Fruit fly (Drosophila melanogaster): ENCODE data around the gene CG13293.
A peak's percentile ranks its signal among the peaks of the same experiment; 100 is the strongest.

Gene CG13293

DNA sequence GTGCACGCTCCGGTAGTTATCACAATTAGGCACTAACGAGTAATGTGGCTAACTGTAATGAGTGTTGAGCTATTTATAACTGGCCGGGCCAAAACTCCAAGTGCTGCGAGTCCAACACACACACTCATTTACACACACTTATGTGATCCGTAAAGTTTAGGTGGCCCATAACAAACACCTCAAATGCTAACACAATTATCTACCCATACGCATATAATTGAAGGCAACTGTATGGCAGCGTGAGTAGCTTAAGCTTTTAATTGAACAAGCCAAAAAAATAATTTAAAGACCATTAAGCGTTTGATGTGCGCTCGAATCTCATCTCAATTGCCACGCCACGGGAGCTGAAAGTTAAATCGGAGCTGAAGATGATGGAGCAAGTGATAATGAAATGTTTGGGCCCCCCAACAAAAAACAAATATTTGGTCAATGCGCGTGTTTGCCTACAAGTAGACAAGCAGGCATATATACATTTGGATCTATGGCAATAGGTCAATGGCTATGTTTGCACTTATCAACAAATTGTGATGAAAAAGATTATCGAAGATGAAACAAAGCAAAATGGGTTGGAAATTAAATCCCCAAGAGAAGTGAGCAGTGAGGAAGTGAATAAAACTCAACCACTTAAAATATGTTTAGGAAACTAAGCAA, 57.4 kb downstream of the CG13293 start, which contains the start of gene Cpr65Av (continued):
- TF ChIP-seq Ada2b (GFP tag; IDR thresholded peaks at IDR 0.05) (no peak), Hr51 (GFP tag; optimal IDR thresholded peaks at IDR 0.05) (peak in 1 of 2 experiments; percentile 43), B-H1 (GFP tag; IDR thresholded peaks at IDR 0.05) (no peak), tap (tag; optimal IDR thresholded peaks at IDR 0.05) (peak; percentile 42), Rfx (GFP tag; IDR thresholded peaks at IDR 0.05) (no peak), lmd (GFP tag; IDR thresholded peaks at IDR 0.05) (no peak), CG11504 (tag; optimal IDR thresholded peaks at IDR 0.05) (peak; percentile 12), ttk (GFP tag; IDR thresholded peaks at IDR 0.05) (no peak), cato (GFP tag; optimal IDR thresholded peaks at IDR 0.05; ENCODE audit: borderline replicate concordance) (no peak), Max (GFP tag; optimal IDR thresholded peaks at IDR 0.05) (no peak), lola (GFP tag; optimal IDR thresholded peaks at IDR 0.05) (no peak), CG13123 (GFP tag; optimal IDR thresholded peaks at IDR 0.05) (no peak), zen (tag; optimal IDR thresholded peaks at IDR 0.05) (no peak), nom (GFP tag; optimal IDR thresholded peaks at IDR 0.05) (no peak), dmrt11E (tag; optimal IDR thresholded peaks at IDR 0.05) (no peak), BtbVII (GFP tag; optimal IDR thresholded peaks at IDR 0.05) (peak; percentile 5), CG11695 (GFP tag; IDR thresholded peaks at IDR 0.05) (no peak), ind (GFP tag; optimal IDR thresholded peaks at IDR 0.05) (no peak), CG10147 (GFP tag; optimal IDR thresholded peaks at IDR 0.05) (no peak), sug (tag; optimal IDR thresholded peaks at IDR 0.05) (no peak), rib (GFP tag; IDR thresholded peaks at IDR 0.05) (no peak), croc (GFP tag; conservative IDR thresholded peaks at IDR 0.05) (no peak), Hr3 (GFP tag; optimal IDR thresholded peaks at IDR 0.05) (no peak), CG3847 (GFP tag; IDR thresholded peaks at IDR 0.05) (no peak), Kr (GFP tag; optimal IDR thresholded peaks at IDR 0.05) (no peak), CG33213 (GFP tag; optimal IDR thresholded peaks at IDR 0.05) (no peak), stwl (tag; optimal IDR thresholded peaks at IDR 0.05) (no peak), CG13424 (tag; optimal IDR thresholded peaks at IDR 0.05) (peak; percentile 39), CG31441 (GFP tag; IDR thresholded peaks at IDR 0.05) (0 out of 2 replicates have a peak, but pooled peaks have one; percentile 12), lab (GFP tag; optimal IDR thresholded peaks at IDR 0.05) (peak; percentile 25), CG15696 (tag; optimal IDR thresholded peaks at IDR 0.05) (peak; percentile 13), Hr78 (GFP tag; optimal IDR thresholded peaks at IDR 0.05) (peak in 1 of 2 experiments; percentile 33), dmrt99B (tag; optimal IDR thresholded peaks at IDR 0.05) (peak; percentile 59), CG6791 (GFP tag; IDR thresholded peaks at IDR 0.05; ENCODE audit: partially characterized antibody) (no peak), Awh (GFP tag; IDR thresholded peaks at IDR 0.05) (peak; percentile 55), prd (optimal IDR thresholded peaks at IDR 0.05) (no peak), prd (GFP tag; IDR thresholded peaks at IDR 0.05) (no peak), gce (GFP tag; IDR thresholded peaks at IDR 0.05) (0 out of 3 replicates have a peak, but pooled peaks have one; percentile 28), CG4707 (GFP tag; optimal IDR thresholded peaks at IDR 0.05) (peak; percentile 28), CG17385 (GFP tag; optimal IDR thresholded peaks at IDR 0.05) (peak; percentile 2), CG8290 (GFP tag; optimal IDR thresholded peaks at IDR 0.05) (no peak), CG8290 (tag; optimal IDR thresholded peaks at IDR 0.05) (peak in 1 of 2 experiments; percentile 40), Fer1 (GFP tag; optimal IDR thresholded peaks at IDR 0.05) (peak; percentile 25), CG15269 (tag; optimal IDR thresholded peaks at IDR 0.05) (peak; percentile 10), CG4424 (GFP tag; optimal IDR thresholded peaks at IDR 0.05) (no peak), Dad (GFP tag; optimal IDR thresholded peaks at IDR 0.05) (no peak), org-1 (GFP tag; optimal IDR thresholded peaks at IDR 0.05) (no peak), chm (GFP tag; IDR thresholded peaks at IDR 0.05) (no peak), gfzf (GFP tag; optimal IDR thresholded peaks at IDR 0.05) (no peak), CG7786 (GFP tag; optimal IDR thresholded peaks at IDR 0.05) (no peak)
